Fruit fly (Drosophila melanogaster) whole organism, embryonic: Measurements from ENCODE around the gene ATPsynG.

ENCODE experiments used
- Antp ChIP-seq: fragments of 200-800 bp; sonication (Bioruptor generic); optimal IDR thresholded peaks from 3 replicates; lab custom pipeline; 2016; ENCODE audit warnings: missing biosample characterization, missing genetic modification characterization
- Bdp1 ChIP-seq: fragments of 200-800 bp; sonication (Bioruptor generic); optimal IDR thresholded peaks from 3 replicates; lab custom pipeline; 2016; ENCODE audit warnings: missing biosample characterization, missing genetic modification characterization
- CG1233 ChIP-seq: fragments of 200-800 bp; sonication (Bioruptor generic); optimal IDR thresholded peaks from 4 replicates; lab custom pipeline; 2018; ENCODE audit warnings: missing biosample characterization, mild to moderate bottlenecking, missing genetic modification characterization
- CG16813 ChIP-seq: fragments of 200-800 bp; sonication (Bioruptor generic); IDR thresholded peaks from 3 replicates; pipeline ENCODE4 v1.3.6; 2022; ENCODE audit warnings: missing biosample characterization, missing genetic modification characterization; ENCODE audit not compliant: partially characterized antibody
- CG17186 ChIP-seq: fragments of 200-800 bp; sonication (Bioruptor generic); optimal IDR thresholded peaks from 3 replicates; lab custom pipeline; 2017; ENCODE audit warnings: missing biosample characterization, missing genetic modification reagents, missing genetic modification characterization
- CG4707 ChIP-seq: fragments of 200-800 bp; sonication (Bioruptor generic); optimal IDR thresholded peaks from 2 replicates; lab custom pipeline; 2018; ENCODE audit warnings: missing biosample characterization, mild to moderate bottlenecking, missing genetic modification characterization, moderate library complexity
- CTCF ChIP-seq: fragments of 200-800 bp; sonication (Bioruptor generic); optimal IDR thresholded peaks from 2 replicates; lab custom pipeline; 2017; ENCODE audit warnings: missing biosample characterization, mild to moderate bottlenecking, missing genetic modification characterization, moderate library complexity
- gce ChIP-seq: fragments of 200-800 bp; sonication (Bioruptor generic); IDR thresholded peaks from 3 replicates; pipeline ENCODE4 v1.3.6; 2022; ENCODE audit warnings: missing biosample characterization, missing genetic modification characterization
- mirr ChIP-seq: fragments of 200-800 bp; sonication (Bioruptor generic); optimal IDR thresholded peaks from 3 replicates; lab custom pipeline; 2018; ENCODE audit warnings: missing biosample characterization, mild to moderate bottlenecking, missing genetic modification characterization

DNA sequence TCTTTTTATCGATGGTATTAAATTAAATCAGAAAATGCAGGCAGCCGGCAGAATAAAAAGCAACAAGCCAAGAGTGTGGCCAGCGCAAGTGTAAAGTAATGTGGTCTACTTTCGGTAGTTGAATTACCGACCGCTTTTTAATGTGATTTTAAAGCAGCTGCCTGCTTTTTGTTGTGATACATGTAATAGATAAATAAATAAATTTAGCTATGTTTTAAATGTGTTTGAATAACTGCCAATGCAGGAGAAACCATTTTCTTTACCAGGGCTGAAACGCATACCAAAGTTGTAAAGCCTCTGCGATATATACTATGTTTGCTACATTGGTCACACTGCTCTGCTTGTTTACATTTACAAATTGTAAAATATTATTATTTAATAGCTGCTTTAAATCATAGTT is 6.1 kb downstream of the ATPsynG start, which contains the start of the genes Tmem214 and YL-1:
- TF ChIP-seq CTCF (GFP tag; lab: Kevin White, UChicago), result no peak
- TF ChIP-seq gce, result no peak
- no peak for TF ChIP-seq CG4707 (GFP tag; lab: Kevin White, UChicago)
- TF ChIP-seq Bdp1 (GFP tag; lab: Kevin White, UChicago), result no peak
- no peak for TF ChIP-seq Antp
- TF ChIP-seq mirr (GFP tag; lab: Kevin White, UChicago), result no peak
- TF ChIP-seq CG16813 (GFP tag; lab: Robert Waterston, UW), result peak; percentile 58
- no peak for TF ChIP-seq CG1233 (GFP tag; lab: Kevin White, UChicago)
- TF ChIP-seq CG17186, result no peak
